Worm (Caenorhabditis elegans) whole organism, young adult: ENCODE measurements around the gene Y53G8AM.8.

Experiments used
- B0019.2 ChIP-seq: fragments of 200-800 bp; sonication (Bioruptor generic); conservative IDR thresholded peaks from 2 replicates; pipeline ENCODE4 v1.3.6; 2022; ENCODE audit warnings: missing genetic modification reagents, missing genetic modification characterization, missing compliant biosample characterization
- B0035.1 ChIP-seq: sonication (generic microtip); optimal IDR thresholded peaks from 2 replicates; lab custom pipeline; 2016; ENCODE audit warnings: missing genetic modification characterization, mild to moderate bottlenecking, missing compliant biosample characterization, missing genotype, missing genetic modification reagents
- B0336.3 ChIP-seq: fragments of 200-800 bp; sonication (Bioruptor generic); IDR thresholded peaks from 2 replicates; pipeline ENCODE4 v1.3.6; 2022; ENCODE audit warnings: missing genetic modification characterization, missing compliant biosample characterization
- C06A6.2 ChIP-seq: fragments of 200-800 bp; sonication (Bioruptor generic); conservative IDR thresholded peaks from 2 replicates; pipeline ENCODE4 v1.3.6; 2022; ENCODE audit warnings: missing genetic modification characterization, missing compliant biosample characterization
- F37B4.10 ChIP-seq: fragments of 200-800 bp; sonication (Bioruptor generic); IDR thresholded peaks from 2 replicates; pipeline ENCODE4 v1.3.6; 2022; ENCODE audit warnings: missing genetic modification characterization, missing compliant biosample characterization
- F49E8.2 ChIP-seq: sonication (generic microtip); optimal IDR thresholded peaks from 3 replicates; lab custom pipeline; 2017; ENCODE audit warnings: missing genetic modification characterization, mild to moderate bottlenecking, missing compliant biosample characterization, antibody characterized with exemption, moderate library complexity; ENCODE audit not compliant: insufficient read depth
- F55B11.4 ChIP-seq: sonication (generic microtip); optimal IDR thresholded peaks from 2 replicates; lab custom pipeline; 2016; ENCODE audit warnings: missing compliant biosample characterization, missing genetic modification characterization, borderline replicate concordance; ENCODE audit not compliant: insufficient read depth
- F57C9.4 ChIP-seq: sonication (generic microtip); optimal IDR thresholded peaks from 2 replicates; lab custom pipeline; 2017; ENCODE audit warnings: mild to moderate bottlenecking, missing genetic modification characterization, missing compliant biosample characterization
- T07F8.4 ChIP-seq: sonication (generic microtip); optimal IDR thresholded peaks from 2 replicates; lab custom pipeline; 2016; ENCODE audit warnings: mild to moderate bottlenecking, missing genetic modification characterization, moderate library complexity, missing compliant biosample characterization
- Y56A3A.18 ChIP-seq: fragments of 200-800 bp; sonication (Bioruptor generic); IDR thresholded peaks from 2 replicates; pipeline ENCODE4 v1.3.6; 2022; ENCODE audit warnings: missing genetic modification reagents, missing genetic modification characterization, missing compliant biosample characterization
- Y95B8A.8 ChIP-seq: fragments of 200-800 bp; sonication (Bioruptor generic); IDR thresholded peaks from 2 replicates; pipeline ENCODE4 v1.3.6; 2022; ENCODE audit warnings: missing genetic modification reagents, missing genetic modification characterization, missing compliant biosample characterization
- ZK185.1 ChIP-seq: sonication (generic microtip); optimal IDR thresholded peaks from 2 replicates; lab custom pipeline; 2016; ENCODE audit warnings: mild to moderate bottlenecking, missing genetic modification characterization, missing compliant biosample characterization; ENCODE audit not compliant: poor library complexity, severe bottlenecking
- ama-1 ChIP-seq, 3 experiments: fragments of 150-350 bp in 1 of 3; sonication (generic microtip) in 2 of 3; optimal IDR thresholded peaks; 2 replicates each; lab custom pipeline; 2014 to 2018; ENCODE audit warnings: missing biosample characterization in 2 of 3, missing genetic modification characterization in 2 of 3, missing genetic modification reagents in 2 of 3
- aptf-3 ChIP-seq: fragments of 200-800 bp; sonication (Bioruptor generic); IDR thresholded peaks from 2 replicates; pipeline ENCODE4 v1.3.6; 2022; ENCODE audit warnings: missing genetic modification characterization, missing compliant biosample characterization
- attf-5 ChIP-seq: fragments of 200-800 bp; sonication (Bioruptor generic); optimal IDR thresholded peaks from 2 replicates; lab custom pipeline; 2018; ENCODE audit warnings: mild to moderate bottlenecking, missing genetic modification characterization, missing compliant biosample characterization
- bed-2 ChIP-seq: fragments of 200-800 bp; sonication (Bioruptor generic); IDR thresholded peaks from 2 replicates; pipeline ENCODE4 v1.3.6; 2022; ENCODE audit warnings: missing genetic modification reagents, missing genetic modification characterization, missing compliant biosample characterization
- chd-7 ChIP-seq: sonication (generic microtip); optimal IDR thresholded peaks from 2 replicates; lab custom pipeline; 2016; ENCODE audit warnings: mild to moderate bottlenecking, missing genetic modification characterization, moderate library complexity, missing compliant biosample characterization
- dpff-1 ChIP-seq: sonication (generic microtip); optimal IDR thresholded peaks from 2 replicates; lab custom pipeline; 2017; ENCODE audit warnings: mild to moderate bottlenecking, missing genetic modification characterization, missing compliant biosample characterization
- egrh-3 ChIP-seq: fragments of 200-800 bp; sonication (Bioruptor generic); IDR thresholded peaks from 2 replicates; pipeline ENCODE4 v1.3.6; 2022; ENCODE audit warnings: missing genetic modification reagents, missing genetic modification characterization, missing compliant biosample characterization
- gei-17 ChIP-seq: fragments of 200-800 bp; sonication (Bioruptor generic); optimal IDR thresholded peaks from 2 replicates; lab custom pipeline; 2018; ENCODE audit warnings: mild to moderate bottlenecking, missing genetic modification characterization, missing compliant biosample characterization
- hlh-26 ChIP-seq: fragments of 200-800 bp; sonication (Bioruptor generic); conservative IDR thresholded peaks from 2 replicates; pipeline ENCODE4 v1.3.6; 2022; ENCODE audit warnings: missing genetic modification reagents, missing genetic modification characterization, missing compliant biosample characterization
- hrde-1 ChIP-seq: sonication (generic microtip); optimal IDR thresholded peaks from 2 replicates; lab custom pipeline; 2016; ENCODE audit warnings: missing genetic modification characterization, mild to moderate bottlenecking, missing compliant biosample characterization, moderate library complexity, missing genotype, missing genetic modification reagents, borderline replicate concordance
- lag-1 ChIP-seq: fragments of 200-800 bp; sonication (Bioruptor generic); IDR thresholded peaks from 2 replicates; pipeline ENCODE4 v1.3.6; 2022; ENCODE audit warnings: missing genetic modification reagents, missing genetic modification characterization, missing compliant biosample characterization
- lir-1 ChIP-seq: fragments of 200-800 bp; sonication (Bioruptor generic); conservative IDR thresholded peaks from 2 replicates; pipeline ENCODE4 v1.3.6; 2022; ENCODE audit warnings: missing genetic modification reagents, missing genetic modification characterization, missing compliant biosample characterization
- madf-3 ChIP-seq: fragments of 200-800 bp; sonication (Bioruptor generic); IDR thresholded peaks from 2 replicates; pipeline ENCODE4 v1.3.6; 2022; ENCODE audit warnings: missing genetic modification reagents, missing genetic modification characterization, missing compliant biosample characterization
- mxl-1 ChIP-seq: sonication (generic microtip); optimal IDR thresholded peaks from 2 replicates; lab custom pipeline; 2016; ENCODE audit warnings: missing genetic modification characterization, missing compliant biosample characterization
- nhr-27 ChIP-seq: fragments of 200-800 bp; sonication (Bioruptor generic); optimal IDR thresholded peaks from 2 replicates; lab custom pipeline; 2018; ENCODE audit warnings: mild to moderate bottlenecking, missing genetic modification characterization, moderate library complexity, missing compliant biosample characterization
- repo-1 ChIP-seq: sonication (generic microtip); optimal IDR thresholded peaks from 2 replicates; lab custom pipeline; 2017; ENCODE audit warnings: mild to moderate bottlenecking, missing genetic modification characterization, missing compliant biosample characterization
- sea-2 ChIP-seq: fragments of 200-800 bp; sonication (Bioruptor generic); IDR thresholded peaks from 2 replicates; pipeline ENCODE4 v1.3.6; 2022; ENCODE audit warnings: missing genetic modification characterization, missing compliant biosample characterization
- snpc-1.3 ChIP-seq: sonication (generic microtip); optimal IDR thresholded peaks from 2 replicates; lab custom pipeline; 2017; ENCODE audit warnings: missing genetic modification characterization, mild to moderate bottlenecking, missing compliant biosample characterization, antibody characterized with exemption, moderate library complexity, missing genotype, missing genetic modification reagents; ENCODE audit not compliant: insufficient read depth
- snpc-4 ChIP-seq, 5 experiments: fragments of 150-350 bp in 1 of 5; sonication (generic microtip) in 4 of 5; optimal IDR thresholded peaks; 2 replicates each; lab custom pipeline; 2014 to 2018; ENCODE audit warnings: missing genetic modification characterization in 5 of 5, missing biosample characterization in 3 of 5, antibody characterized with exemption in 2 of 5, mild to moderate bottlenecking in 2 of 5, missing compliant biosample characterization in 2 of 5, missing genotype in 2 of 5, moderate library complexity in 2 of 5, missing genetic modification reagents in 1 of 5
- sptf-2 ChIP-seq: fragments of 200-800 bp; sonication (Bioruptor generic); optimal IDR thresholded peaks from 2 replicates; lab custom pipeline; 2018; ENCODE audit warnings: mild to moderate bottlenecking, missing genetic modification characterization, missing compliant biosample characterization
- tbx-9 ChIP-seq: sonication (generic microtip); optimal IDR thresholded peaks from 2 replicates; lab custom pipeline; 2016; ENCODE audit warnings: borderline replicate concordance, missing genetic modification characterization, inconsistent platforms, missing compliant biosample characterization
- unc-62 ChIP-seq: fragments of 150-350 bp; optimal IDR thresholded peaks from 2 replicates; lab custom pipeline; 2014; ENCODE audit warnings: missing biosample characterization, missing genetic modification reagents, missing genetic modification characterization
- zfh-2 ChIP-seq: fragments of 200-800 bp; sonication (Bioruptor generic); conservative IDR thresholded peaks from 2 replicates; pipeline ENCODE4 v1.3.6; 2022; ENCODE audit warnings: missing genetic modification reagents, missing genetic modification characterization, missing compliant biosample characterization
- ztf-22 ChIP-seq: fragments of 200-800 bp; sonication (Bioruptor generic); optimal IDR thresholded peaks from 2 replicates; lab custom pipeline; 2018; ENCODE audit warnings: mild to moderate bottlenecking, missing genetic modification characterization, moderate library complexity, missing compliant biosample characterization

Y53G8AM.8 gene

DNA sequence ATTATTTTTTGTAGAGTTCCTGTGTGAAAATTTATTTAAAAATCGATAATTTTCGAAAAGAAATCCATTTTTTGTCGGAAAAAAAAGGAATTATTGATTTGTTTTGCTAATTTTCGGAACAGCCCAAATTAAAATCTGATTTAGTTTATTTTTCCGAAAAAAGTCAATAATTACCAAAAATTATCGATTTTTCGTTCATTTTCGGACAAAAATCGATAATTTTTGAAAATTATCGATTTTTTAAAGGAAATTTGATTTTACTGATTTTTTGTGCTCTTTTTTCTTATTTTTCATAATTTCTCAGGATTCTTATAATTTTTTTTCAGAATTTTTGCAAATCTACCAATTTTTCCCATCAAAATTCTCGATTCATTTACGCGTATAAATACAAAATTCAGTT is 37.1 kb downstream of the Y53G8AM.8 start:
- no peak for TF ChIP-seq lir-1 (GFP tag; lab: Robert Waterston, UW)
- TF ChIP-seq hrde-1 (tag; lab: Kevin White, UChicago): no peak
- no peak for TF ChIP-seq unc-62 (GFP tag; lab: Kevin White, UChicago)
- no peak for TF ChIP-seq F37B4.10 (GFP tag; lab: Robert Waterston, UW)
- TF ChIP-seq mxl-1 (tag; lab: Kevin White, UChicago): no peak
- no peak for TF ChIP-seq hlh-26 (GFP tag; lab: Robert Waterston, UW)
- no peak for TF ChIP-seq madf-3 (GFP tag; lab: Robert Waterston, UW)
- no peak for TF ChIP-seq attf-5 (GFP tag; lab: Kevin White, UChicago)
- no peak for TF ChIP-seq C06A6.2 (GFP tag; lab: Robert Waterston, UW)
- TF ChIP-seq ztf-22 (GFP tag; lab: Kevin White, UChicago): no peak
- no peak for TF ChIP-seq F57C9.4 (tag; lab: Kevin White, UChicago)
- TF ChIP-seq, all 124 proteins: peak for 0

DNA sequence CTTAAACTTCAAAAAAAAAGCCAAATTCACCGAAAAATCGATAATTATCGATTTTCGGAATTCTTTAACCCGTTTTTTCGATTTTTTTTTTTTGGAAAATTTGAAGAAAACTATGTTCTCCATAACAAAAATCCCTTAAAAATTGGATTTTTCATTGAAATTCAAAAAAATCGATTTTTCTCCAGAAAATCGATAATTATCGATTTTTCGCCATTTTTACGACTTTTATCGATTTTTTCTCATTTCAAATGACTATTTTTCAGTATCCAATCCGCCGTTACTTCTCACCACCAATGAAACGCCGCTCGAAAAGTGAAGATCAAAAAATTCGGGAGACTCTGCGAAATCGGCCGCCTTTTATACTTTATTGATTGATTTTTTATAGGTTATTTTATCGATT is 37.6 kb downstream of the Y53G8AM.8 start:
- TF ChIP-seq aptf-3 (GFP tag; lab: Robert Waterston, UW): no peak
- no peak for TF ChIP-seq dpff-1
- TF ChIP-seq Y95B8A.8: no peak

DNA sequence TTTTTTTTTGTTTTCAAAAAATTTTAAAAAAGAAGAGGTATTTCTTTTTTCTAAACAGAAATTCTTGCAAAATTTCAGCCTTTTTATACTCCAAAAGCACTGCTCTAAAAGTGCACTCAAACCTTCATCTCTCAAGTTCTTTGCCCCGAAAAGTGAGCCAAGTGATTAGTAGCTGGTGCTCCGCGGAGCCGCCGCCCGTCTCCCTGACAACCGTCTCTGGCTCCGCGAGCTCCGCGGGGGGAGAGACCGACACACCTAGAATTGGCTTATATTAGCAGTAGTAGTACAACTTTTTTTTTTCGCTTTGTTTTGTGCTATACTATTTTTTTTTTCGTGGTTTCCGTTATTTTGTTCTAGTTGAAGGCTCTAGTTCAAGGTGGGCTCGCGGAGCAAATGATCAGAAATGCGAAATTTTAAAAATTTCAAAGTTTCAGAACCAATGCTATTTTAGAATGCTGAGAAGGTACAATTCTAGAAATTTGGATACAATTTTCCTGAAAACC is 45.8 kb downstream of the Y53G8AM.8 start, which contains the start of gene Y53G8AL.1:
TSS of gene Y53G8AL.1 (plus strand) at position 453 of the 503 bp plus-strand sequence.
- TF ChIP-seq egrh-3 (GFP tag; lab: Robert Waterston, UW): peak; percentile 19; the same call in 1 of the 2 replicates
- TF ChIP-seq repo-1 (tag; lab: Kevin White, UChicago): no peak
- TF ChIP-seq ZK185.1: no peak
- no peak for TF ChIP-seq chd-7
- no peak for TF ChIP-seq aptf-3 (GFP tag; lab: Robert Waterston, UW)
- no peak for TF ChIP-seq bed-2
- TF ChIP-seq lag-1 (GFP tag; lab: Robert Waterston, UW): no peak
- peak; percentile 74 for TF ChIP-seq zfh-2 (GFP tag; lab: Robert Waterston, UW)
- TF ChIP-seq B0019.2 (GFP tag; lab: Robert Waterston, UW): no peak

DNA sequence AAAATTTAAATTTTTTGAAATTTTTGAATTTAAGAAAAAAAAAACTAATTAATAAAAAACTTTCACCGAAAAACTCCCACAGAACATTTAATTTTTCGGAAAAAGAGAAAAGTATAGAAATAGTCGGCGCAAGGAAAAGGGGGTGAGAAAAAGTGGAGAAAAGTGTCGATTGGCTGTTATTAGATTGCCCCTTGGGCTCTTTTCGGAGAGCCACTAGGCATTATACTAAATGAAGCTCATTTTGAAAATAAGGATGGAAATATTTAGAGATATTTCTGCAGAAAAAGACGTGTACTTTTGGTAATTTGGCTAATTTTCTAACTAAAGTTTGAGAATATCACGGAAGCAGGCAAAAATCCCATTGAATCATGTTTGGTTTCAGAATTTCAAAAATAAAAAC is 54.4 kb downstream of the Y53G8AM.8 start:
- TF ChIP-seq tbx-9 (tag; lab: Kevin White, UChicago) (no peak), nhr-27 (tag; lab: Kevin White, UChicago) (no peak), lir-1 (GFP tag; lab: Robert Waterston, UW) (no peak), mxl-1 (tag; lab: Kevin White, UChicago) (no peak), aptf-3 (GFP tag; lab: Robert Waterston, UW) (no peak), F55B11.4 (tag; lab: Kevin White, UChicago) (no peak), gei-17 (no peak), F49E8.2 (tag; lab: Kevin White, UChicago) (no peak), snpc-4 (GFP tag; optimal IDR thresholded peaks at IDR 0.05; lab: Kevin White, UChicago) (no peak), snpc-4 (tag; optimal IDR thresholded peaks at IDR 0.05; lab: Kevin White, UChicago) (no peak), snpc-1.3 (tag; lab: Kevin White, UChicago) (no peak), B0336.3 (GFP tag; lab: Robert Waterston, UW) (no peak), sea-2 (no peak), sptf-2 (GFP tag; lab: Kevin White, UChicago) (no peak), Y56A3A.18 (GFP tag; lab: Robert Waterston, UW) (no peak), B0035.1 (tag; lab: Kevin White, UChicago) (no peak), T07F8.4 (tag; lab: Kevin White, UChicago) (no peak), ama-1 (optimal IDR thresholded peaks at IDR 0.05; lab: Kevin White, UChicago) (no peak), ama-1 (GFP tag; optimal IDR thresholded peaks at IDR 0.05; lab: Kevin White, UChicago) (no peak)
- TF ChIP-seq, all 124 proteins: peak for 0
